Fruit fly (Drosophila melanogaster) whole organism, wandering third instar larva: ENCODE measurements around the gene CG34297.

ENCODE experiments used
- CrebA ChIP-seq: fragments of 200-800 bp; sonication (Bioruptor generic); optimal IDR thresholded peaks from 2 replicates; lab custom pipeline; 2016; ENCODE audit warnings: missing biosample characterization, mild to moderate bottlenecking, missing genetic modification characterization, borderline replicate concordance
- Hr83 ChIP-seq: fragments of 200-300 bp; sonication (Bioruptor generic); optimal IDR thresholded peaks from 2 replicates; lab custom pipeline; 2016; ENCODE audit warnings: missing biosample characterization, mild to moderate bottlenecking, missing genetic modification characterization, moderate library complexity; ENCODE audit not compliant: poor library complexity, severe bottlenecking
- OdsH ChIP-seq: fragments of 200-800 bp; sonication (Bioruptor generic); optimal IDR thresholded peaks from 2 replicates; lab custom pipeline; 2016; ENCODE audit warnings: missing biosample characterization, mild to moderate bottlenecking, missing genetic modification characterization
- dmrt93B ChIP-seq: fragments of 200-800 bp; sonication (Bioruptor generic); optimal IDR thresholded peaks from 2 replicates; lab custom pipeline; 2018; ENCODE audit warnings: missing biosample characterization, mild to moderate bottlenecking, missing genetic modification characterization
- dsf ChIP-seq: sonication (Bioruptor generic); optimal IDR thresholded peaks from 2 replicates; lab custom pipeline; 2016; ENCODE audit warnings: missing biosample characterization, missing genetic modification characterization, borderline replicate concordance
- h ChIP-seq: fragments of 200-800 bp; sonication (Bioruptor generic); optimal IDR thresholded peaks from 3 replicates; lab custom pipeline; 2016; ENCODE audit warnings: missing biosample characterization, mild to moderate bottlenecking, missing genetic modification characterization
- jim ChIP-seq: fragments of 175-275, 200-325 bp; sonication (Bioruptor generic); optimal IDR thresholded peaks from 2 replicates; lab custom pipeline; 2016; ENCODE audit warnings: missing biosample characterization, mild to moderate bottlenecking, missing genetic modification characterization
- pan ChIP-seq: fragments of >200 bp; optimal IDR thresholded peaks from 2 replicates; lab custom pipeline; 2017
- rgr ChIP-seq: fragments of 200-800 bp; sonication (Bioruptor generic); optimal IDR thresholded peaks from 3 replicates; lab custom pipeline; 2016; ENCODE audit warnings: missing biosample characterization, mild to moderate bottlenecking, missing genetic modification characterization
- sv ChIP-seq: fragments of 200-800 bp; sonication (Bioruptor generic); optimal IDR thresholded peaks from 3 replicates; lab custom pipeline; 2016; ENCODE audit warnings: missing biosample characterization, missing genetic modification characterization

- TF ChIP-seq dsf (GFP tag; lab: Kevin White, UChicago) (no peak), sv (GFP tag; lab: Kevin White, UChicago) (no peak), rgr (GFP tag; lab: Kevin White, UChicago) (no peak), Hr83 (GFP tag; lab: Kevin White, UChicago) (no peak), OdsH (GFP tag; lab: Kevin White, UChicago) (no peak), dmrt93B (GFP tag; lab: Kevin White, UChicago) (no peak), jim (GFP tag; lab: Kevin White, UChicago) (no peak), CrebA (no peak), h (GFP tag; lab: Kevin White, UChicago) (no peak), pan (no peak)
Observed at dm6 chr3R:6726119-6726518, 21.7 kb downstream of the CG34297 start.
